Fruit fly (Drosophila melanogaster): ENCODE measurements around the gene GC1.

GC1 gene

DNA sequence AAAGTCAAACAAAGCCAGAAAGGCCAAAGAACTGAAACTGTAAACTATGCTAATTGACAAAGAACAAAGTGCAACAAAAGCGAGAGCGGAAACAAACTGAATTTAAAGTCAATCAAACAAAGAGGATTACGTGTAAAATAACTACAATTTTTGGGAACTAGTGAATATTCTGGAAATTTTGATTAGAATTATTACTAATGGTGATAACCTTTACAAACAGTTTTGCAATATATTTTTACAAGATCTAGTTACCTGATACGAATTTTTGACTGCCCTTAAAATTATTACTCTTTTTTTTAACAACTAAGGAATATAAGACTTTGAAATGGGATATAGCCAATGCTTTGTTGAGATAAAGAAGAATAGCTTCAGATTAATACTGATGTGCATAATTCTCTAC lies 36.5 kb upstream of the GC1 start, which contains the start of gene CG14731:
Gene CG14731, plus strand, starts transcription at position 301 of the 400 bp plus-strand sequence.
- TF ChIP-seq dl (GFP tag; optimal IDR thresholded peaks at IDR 0.05; ENCODE audit: insufficient read depth in 1 of 2, partially characterized antibody in 2 of 2) (no peak), CG9705 (GFP tag; optimal IDR thresholded peaks at IDR 0.05) (no peak), psq (GFP tag; optimal IDR thresholded peaks at IDR 0.05) (no peak), Jra (GFP tag; optimal IDR thresholded peaks at IDR 0.05) (no peak), Vsx2 (GFP tag; optimal IDR thresholded peaks at IDR 0.05; ENCODE audit: partially characterized antibody) (no peak), CG32264 (GFP tag; optimal IDR thresholded peaks at IDR 0.05) (no peak), N (GFP tag; optimal IDR thresholded peaks at IDR 0.05) (no peak), h (GFP tag; optimal IDR thresholded peaks at IDR 0.05) (no peak), dmrt93B (GFP tag; optimal IDR thresholded peaks at IDR 0.05) (no peak), Hnf4 (GFP tag; optimal IDR thresholded peaks at IDR 0.05) (no peak), Hr78 (GFP tag; optimal IDR thresholded peaks at IDR 0.05) (no peak), tai (GFP tag; optimal IDR thresholded peaks at IDR 0.05) (no peak), Abd-B (GFP tag; optimal IDR thresholded peaks at IDR 0.05) (no peak), rgr (GFP tag; optimal IDR thresholded peaks at IDR 0.05) (no peak)

DNA sequence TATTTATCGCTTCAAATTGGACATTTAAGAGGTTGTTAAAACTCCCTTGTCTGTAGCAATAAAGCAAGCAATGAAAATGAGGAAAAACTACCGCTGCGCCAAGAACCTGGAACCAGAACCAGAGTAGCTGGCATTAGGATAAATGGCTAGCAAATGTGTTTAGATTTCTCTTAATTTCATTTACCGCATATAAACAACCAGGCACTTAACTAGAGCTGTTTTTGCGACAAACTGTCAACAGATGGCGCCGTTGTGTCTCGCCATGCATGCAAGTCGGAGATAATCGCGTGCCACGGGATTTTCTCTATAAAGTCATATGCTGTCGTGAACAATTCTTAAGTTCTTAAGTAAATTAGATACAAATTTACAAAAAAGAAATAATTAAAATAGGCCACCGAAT lies 33.6 kb upstream of the GC1 start:
- TF ChIP-seq HLH106 (tag; optimal IDR thresholded peaks at IDR 0.05) (no peak), psq (GFP tag; optimal IDR thresholded peaks at IDR 0.05) (no peak), dmrt93B (GFP tag; optimal IDR thresholded peaks at IDR 0.05) (no peak)

DNA sequence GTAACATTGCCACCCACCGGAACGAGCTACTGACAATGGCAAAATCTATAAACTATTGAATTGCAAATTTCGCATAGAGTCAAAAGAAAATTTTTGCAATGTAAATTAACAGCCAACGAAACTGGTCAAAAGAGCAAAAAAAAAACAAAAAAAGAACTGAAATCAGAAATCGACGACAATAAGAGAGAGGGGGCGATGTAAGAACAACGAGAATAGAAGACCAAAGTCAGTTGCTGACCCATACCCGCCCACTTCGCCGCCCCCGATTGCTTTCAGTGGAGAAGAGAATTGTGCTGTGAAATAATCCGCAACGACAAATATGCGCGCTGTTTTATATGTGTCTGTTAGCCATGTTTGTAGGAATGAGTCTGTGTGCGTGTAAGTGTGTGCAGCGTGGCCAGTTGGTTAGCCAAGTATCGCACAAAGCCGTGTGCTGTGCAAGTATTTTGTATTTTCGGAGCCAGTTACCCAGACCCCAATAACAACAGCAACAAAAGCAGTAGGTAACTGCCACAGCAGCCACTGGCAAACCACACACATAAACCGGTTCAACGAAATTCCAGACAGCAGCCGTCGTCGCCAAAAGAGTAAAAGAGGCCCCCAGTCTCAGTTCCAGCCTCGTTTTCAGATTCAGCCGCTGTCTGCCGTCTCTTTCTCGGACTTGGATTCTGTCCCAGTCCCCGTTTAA lies 29.9 kb upstream of the GC1 start:
- peak; percentile 31 for TF ChIP-seq OdsH (GFP tag; optimal IDR thresholded peaks at IDR 0.05)
- TF ChIP-seq Sp1 (GFP tag; optimal IDR thresholded peaks at IDR 0.05): no peak
- peak; percentile 52 for TF ChIP-seq fru (GFP tag; optimal IDR thresholded peaks at IDR 0.05)
- peak; percentile 43 for TF ChIP-seq h (GFP tag; optimal IDR thresholded peaks at IDR 0.05)
- peak; percentile 44 for TF ChIP-seq ey (GFP tag; optimal IDR thresholded peaks at IDR 0.05)
- no peak for TF ChIP-seq Myc (optimal IDR thresholded peaks at IDR 0.05)
- peak; percentile 67 for TF ChIP-seq CrebA (GFP tag; optimal IDR thresholded peaks at IDR 0.05; ENCODE audit: borderline replicate concordance)
- TF ChIP-seq Vsx2 (GFP tag; optimal IDR thresholded peaks at IDR 0.05; ENCODE audit: partially characterized antibody): peak; percentile 30
- peak; percentile 48 for TF ChIP-seq Dif (GFP tag; optimal IDR thresholded peaks at IDR 0.05; ENCODE audit: partially characterized antibody)
- TF ChIP-seq Mio (GFP tag; optimal IDR thresholded peaks at IDR 0.05): no peak
- peak; percentile 8 for TF ChIP-seq Rel (GFP tag; optimal IDR thresholded peaks at IDR 0.05)
- TF ChIP-seq Rel (tag; optimal IDR thresholded peaks at IDR 0.05): no peak
- peak; percentile 32 for TF ChIP-seq sage (GFP tag; optimal IDR thresholded peaks at IDR 0.05)
- TF ChIP-seq jim (GFP tag; optimal IDR thresholded peaks at IDR 0.05): no peak
- peak in 1 of 2 experiments; percentile 55 for TF ChIP-seq foxo (GFP tag; optimal IDR thresholded peaks at IDR 0.05)
- peak; percentile 9 for TF ChIP-seq Jra (GFP tag; optimal IDR thresholded peaks at IDR 0.05)
- TF ChIP-seq br (GFP tag; optimal IDR thresholded peaks at IDR 0.05): peak; percentile 20
- TF ChIP-seq woc (GFP tag; optimal IDR thresholded peaks at IDR 0.05): peak; percentile 56
- TF ChIP-seq psq (GFP tag; optimal IDR thresholded peaks at IDR 0.05): peak; percentile 51
- peak; percentile 21 for TF ChIP-seq rgr (GFP tag; optimal IDR thresholded peaks at IDR 0.05)
- TF ChIP-seq sv (GFP tag; optimal IDR thresholded peaks at IDR 0.05): no peak
- peak; percentile 2 to 26 for TF ChIP-seq dl (GFP tag; optimal IDR thresholded peaks at IDR 0.05; ENCODE audit: insufficient read depth in 1 of 2, partially characterized antibody in 2 of 2)
- TF ChIP-seq Hr83 (GFP tag; optimal IDR thresholded peaks at IDR 0.05; ENCODE audit: poor library complexity, severe bottlenecking): peak; percentile 26

DNA sequence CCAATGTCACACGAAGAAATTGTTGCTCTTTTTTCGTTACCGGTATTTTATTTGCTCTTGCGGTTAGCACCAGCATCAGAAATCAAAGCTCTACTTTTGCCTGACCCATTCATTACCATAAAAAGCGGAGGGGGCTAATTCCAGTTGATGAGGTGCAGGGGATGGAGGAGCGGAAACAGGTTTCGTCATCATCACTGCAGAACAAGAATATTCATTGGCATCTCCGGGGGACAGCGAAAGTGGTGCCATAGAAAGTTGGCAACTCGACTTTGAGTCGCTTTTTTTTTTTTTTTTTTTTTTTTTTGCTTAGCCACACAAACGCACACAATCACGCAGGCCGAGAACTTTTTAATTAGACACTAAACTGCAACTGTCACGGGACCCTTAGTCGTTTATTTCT lies 26.4 kb upstream of the GC1 start:
- TF ChIP-seq Vsx2 (GFP tag; optimal IDR thresholded peaks at IDR 0.05; ENCODE audit: partially characterized antibody) (peak; percentile 62), Myc (optimal IDR thresholded peaks at IDR 0.05) (no peak)
